Fruit fly (Drosophila melanogaster): ENCODE results near the gene CG18754.

Gene CG18754

DNA sequence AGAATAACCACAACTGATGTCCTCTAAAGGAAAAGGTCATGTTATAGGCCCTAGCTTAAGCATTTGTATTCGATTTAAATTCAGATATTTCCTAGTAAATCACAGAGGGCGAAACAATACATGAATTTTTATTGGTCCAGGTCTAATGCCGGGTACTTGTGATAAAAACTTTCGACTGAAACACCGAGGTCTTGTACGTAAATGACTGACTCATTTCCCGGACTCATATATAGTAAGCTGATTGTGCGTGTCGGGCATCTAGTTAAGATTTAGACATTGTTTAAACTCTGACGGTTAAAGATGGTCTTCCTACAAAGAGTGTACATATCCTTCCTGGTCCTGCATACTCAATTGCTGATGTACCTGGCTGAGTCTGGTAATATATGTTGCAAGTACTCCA, 1.7 kb upstream of the CG18754 start, which contains the start of gene CG16710:
Gene CG16710 (plus strand): TSS at position 301 of the 400 bp plus-strand sequence.
- TF ChIP-seq rib (GFP tag; IDR thresholded peaks at IDR 0.05) = no peak
- no peak for TF ChIP-seq Dip3 (GFP tag; optimal IDR thresholded peaks at IDR 0.05)
- no peak for TF ChIP-seq fd96Cb (tag; optimal IDR thresholded peaks at IDR 0.05)
- TF ChIP-seq unc-4 (GFP tag; IDR thresholded peaks at IDR 0.05; ENCODE audit: partially characterized antibody) = no peak
- no peak for TF ChIP-seq sd (tag; optimal IDR thresholded peaks at IDR 0.05)
- no peak for TF ChIP-seq CG3726 (GFP tag; IDR thresholded peaks at IDR 0.05)
- TF ChIP-seq CG43689 (GFP tag; IDR thresholded peaks at IDR 0.05) = no peak
- TF ChIP-seq CG6654 (GFP tag; optimal IDR thresholded peaks at IDR 0.05) = no peak
- no peak for TF ChIP-seq CG7839 (tag; optimal IDR thresholded peaks at IDR 0.05)
- TF ChIP-seq CG8944 (GFP tag; optimal IDR thresholded peaks at IDR 0.05) = no peak

DNA sequence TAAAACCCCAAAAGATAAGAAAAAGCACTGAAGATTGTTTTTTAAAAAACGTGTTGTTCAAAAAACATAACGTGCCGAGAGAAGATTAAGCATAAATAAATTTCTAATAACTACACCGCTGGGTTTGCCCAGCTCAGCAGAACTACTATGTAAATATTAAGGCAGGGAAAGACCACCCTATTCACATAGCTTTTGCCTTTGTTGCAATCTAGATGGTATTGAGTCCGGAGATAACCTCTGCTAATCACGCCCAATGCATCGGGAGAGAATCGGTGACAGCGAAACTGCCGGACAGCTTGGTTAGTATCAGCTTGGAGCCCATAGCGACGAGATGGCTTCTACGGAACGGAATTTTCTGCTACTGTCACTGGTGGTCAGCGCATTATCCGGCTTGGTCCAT, 2.1 kb downstream of the CG18754 start, which contains the start of gene SPE:
Gene SPE (plus strand): TSS at position 301 of the 400 bp plus-strand sequence.
- TF ChIP-seq CG18262 (tag; optimal IDR thresholded peaks at IDR 0.05) (no peak), CG34376 (GFP tag; optimal IDR thresholded peaks at IDR 0.05) (peak; percentile 9), CG2116 (GFP tag; optimal IDR thresholded peaks at IDR 0.05) (no peak), gsb (GFP tag; IDR thresholded peaks at IDR 0.05) (no peak)

DNA sequence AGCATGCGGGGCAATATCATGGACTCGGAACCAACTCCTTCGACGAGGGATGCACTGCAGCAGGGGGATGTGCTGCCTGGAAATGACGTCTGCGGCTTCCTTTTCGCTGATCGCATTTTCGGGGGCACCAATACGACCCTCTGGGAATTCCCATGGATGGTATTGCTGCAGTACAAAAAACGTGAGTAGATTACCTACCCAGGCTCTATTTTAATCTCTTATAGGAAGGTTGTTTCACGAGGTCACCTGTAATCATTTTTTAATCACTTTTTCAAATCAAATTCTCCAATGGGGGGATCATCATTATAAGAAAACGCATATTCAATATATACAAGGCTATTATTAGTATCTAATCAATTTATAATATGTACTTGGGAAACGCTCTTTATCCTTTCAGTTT, 3.1 kb downstream of the CG18754 start:
- no peak for TF ChIP-seq CG11504 (tag; optimal IDR thresholded peaks at IDR 0.05)
- TF ChIP-seq Ets65A (GFP tag) = peak; percentile 70

DNA sequence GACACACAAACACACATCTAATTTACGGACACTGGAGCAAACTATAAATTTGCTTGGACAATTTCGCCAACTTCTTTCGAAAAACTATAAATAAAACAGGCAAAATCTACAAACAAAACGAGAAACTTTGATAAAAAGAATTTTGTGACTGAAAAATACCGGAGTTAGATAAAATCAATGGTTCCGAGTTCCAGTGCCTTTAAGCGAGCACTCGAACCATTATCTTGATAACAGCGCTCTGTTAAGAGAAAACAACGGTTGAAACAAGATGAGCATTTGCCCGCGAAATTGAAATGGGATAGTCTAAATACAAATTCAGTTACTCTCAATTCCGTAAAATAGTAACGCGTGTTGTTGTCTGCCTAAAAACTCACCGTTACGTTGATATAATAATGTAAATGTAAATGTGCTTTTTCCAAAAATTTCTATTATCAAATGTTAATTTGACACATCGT, 10.7 kb downstream of the CG18754 start, which contains the start of gene CG10254:
Gene CG10254 (minus strand): TSS at position 405 of the 455 bp plus-strand sequence.
- TF ChIP-seq CG2116 (GFP tag; optimal IDR thresholded peaks at IDR 0.05) (peak; percentile 2), CG15696 (tag; optimal IDR thresholded peaks at IDR 0.05) (no peak), gt (GFP tag; IDR thresholded peaks at IDR 0.05) (no peak), CG4328 (GFP tag; optimal IDR thresholded peaks at IDR 0.05) (no peak), kay (GFP tag; optimal IDR thresholded peaks at IDR 0.05) (no peak), usp (GFP tag; optimal IDR thresholded peaks at IDR 0.05) (no peak), trh (GFP tag; optimal IDR thresholded peaks at IDR 0.05) (no peak), Bteb2 (GFP tag; optimal IDR thresholded peaks at IDR 0.05) (no peak), CG7963 (GFP tag; IDR thresholded peaks at IDR 0.05; ENCODE audit: partially characterized antibody) (no peak), Pdp1 (GFP tag; optimal IDR thresholded peaks at IDR 0.05) (no peak), Myb (GFP tag; optimal IDR thresholded peaks at IDR 0.05) (peak; percentile 57), pita (GFP tag; optimal IDR thresholded peaks at IDR 0.05) (peak; percentile 64), Meics (GFP tag; optimal IDR thresholded peaks at IDR 0.05) (no peak), ara (GFP tag; IDR thresholded peaks at IDR 0.05) (no peak), fd96Cb (tag; optimal IDR thresholded peaks at IDR 0.05) (no peak), Dad (GFP tag; optimal IDR thresholded peaks at IDR 0.05) (no peak), CG18476 (GFP tag; optimal IDR thresholded peaks at IDR 0.05) (no peak), CG4730 (GFP tag; IDR thresholded peaks at IDR 0.05) (no peak), CG33213 (GFP tag; optimal IDR thresholded peaks at IDR 0.05) (no peak), CG9797 (GFP tag; optimal IDR thresholded peaks at IDR 0.05) (peak; percentile 34), CG30020 (tag; optimal IDR thresholded peaks at IDR 0.05) (no peak), Adf1 (GFP tag; IDR thresholded peaks at IDR 0.05) (no peak), dan (GFP tag; IDR thresholded peaks at IDR 0.05) (no peak), HmgZ (tag; optimal IDR thresholded peaks at IDR 0.05) (peak; percentile 25), Lim3 (GFP tag; IDR thresholded peaks at IDR 0.05) (no peak), E2f2 (GFP tag; IDR thresholded peaks at IDR 0.05) (peak; percentile 90), CG4424 (GFP tag; optimal IDR thresholded peaks at IDR 0.05) (no peak), Nf-YA (GFP tag; IDR thresholded peaks at IDR 0.05) (no peak), Ravus (GFP tag; IDR thresholded peaks at IDR 0.05) (no peak), bigmax (GFP tag; optimal IDR thresholded peaks at IDR 0.05) (peak; percentile 55), CTCF (GFP tag; optimal IDR thresholded peaks at IDR 0.05) (peak; percentile 73), eve (GFP tag; optimal IDR thresholded peaks at IDR 0.05) (no peak), Atf6 (GFP tag; IDR thresholded peaks at IDR 0.05) (no peak), pzg (GFP tag; optimal IDR thresholded peaks at IDR 0.05) (peak; percentile 59)
